Fruit fly (Drosophila melanogaster) whole organism, embryonic: Measurements from ENCODE around the gene CG34180.

ENCODE experiments used
- Abd-B ChIP-seq: fragments of 200-800 bp; sonication (Bioruptor generic); optimal IDR thresholded peaks from 2 replicates; lab custom pipeline; 2018; ENCODE audit warnings: missing biosample characterization, mild to moderate bottlenecking, missing genetic modification characterization, moderate library complexity
- CG1024 ChIP-seq: fragments of 200-800 bp; sonication (Bioruptor generic); IDR thresholded peaks from 2 replicates; pipeline ENCODE4 v1.3.6; 2022; ENCODE audit warnings: missing biosample characterization, missing genetic modification characterization
- CG11247 ChIP-seq: fragments of 200-800 bp; sonication (Bioruptor generic); IDR thresholded peaks from 2 replicates; pipeline ENCODE4 v1.3.6; 2022; ENCODE audit warnings: missing biosample characterization, missing genetic modification characterization
- CG13123 ChIP-seq: fragments of 200-800 bp; sonication (Bioruptor generic); optimal IDR thresholded peaks from 2 replicates; lab custom pipeline; 2016; ENCODE audit warnings: missing biosample characterization, missing genetic modification characterization
- CG14441 ChIP-seq: fragments of 200-800 bp; sonication (Bioruptor generic); IDR thresholded peaks from 2 replicates; pipeline ENCODE4 v1.3.6; 2022; ENCODE audit warnings: missing biosample characterization, missing genetic modification characterization
- CG15479 ChIP-seq: fragments of 200-800 bp; sonication (Bioruptor generic); optimal IDR thresholded peaks from 3 replicates; lab custom pipeline; 2019; ENCODE audit warnings: missing biosample characterization, mild to moderate bottlenecking, missing genetic modification characterization, moderate library complexity
- CG16863 ChIP-seq: fragments of 200-800 bp; sonication (Bioruptor generic); optimal IDR thresholded peaks from 3 replicates; lab custom pipeline; 2016; ENCODE audit warnings: missing biosample characterization, missing genetic modification characterization
- CG17912 ChIP-seq: fragments of 200-800 bp; sonication (Bioruptor generic); optimal IDR thresholded peaks from 2 replicates; lab custom pipeline; 2018; ENCODE audit warnings: missing biosample characterization, mild to moderate bottlenecking, missing genetic modification characterization
- CG18764 ChIP-seq: fragments of 200-800 bp; sonication (Bioruptor generic); optimal IDR thresholded peaks from 3 replicates; lab custom pipeline; 2016; ENCODE audit warnings: missing biosample characterization, missing genetic modification characterization
- CG30403 ChIP-seq: fragments of 200-800 bp; sonication (Bioruptor generic); optimal IDR thresholded peaks from 3 replicates; lab custom pipeline; 2016; ENCODE audit warnings: missing biosample characterization, missing genetic modification characterization
- CG31388 ChIP-seq: fragments of 200-800 bp; sonication (Bioruptor generic); optimal IDR thresholded peaks from 2 replicates; lab custom pipeline; 2016; ENCODE audit warnings: missing biosample characterization, missing genetic modification characterization
- CG32532 ChIP-seq: fragments of 200-800 bp; sonication (Bioruptor generic); IDR thresholded peaks from 2 replicates; pipeline ENCODE4 v1.3.6; 2022; ENCODE audit warnings: missing biosample characterization, missing genetic modification characterization
- CG4617 ChIP-seq: fragments of 200-800 bp; sonication (Bioruptor generic); optimal IDR thresholded peaks from 3 replicates; lab custom pipeline; 2016; ENCODE audit warnings: missing biosample characterization, missing genetic modification characterization, borderline replicate concordance
- CG6175 ChIP-seq: fragments of 200-800 bp; sonication (Bioruptor generic); IDR thresholded peaks from 3 replicates; pipeline ENCODE4 v1.3.6; 2022; ENCODE audit warnings: missing biosample characterization, missing genetic modification characterization
- CG6854 ChIP-seq: fragments of 200-800 bp; sonication (Bioruptor generic); optimal IDR thresholded peaks from 3 replicates; lab custom pipeline; 2017; ENCODE audit warnings: missing biosample characterization, mild to moderate bottlenecking, missing genetic modification characterization
- CG7372 ChIP-seq: fragments of 200-800 bp; sonication (Bioruptor generic); IDR thresholded peaks from 2 replicates; pipeline ENCODE4 v1.3.6; 2022; ENCODE audit warnings: missing biosample characterization, missing genetic modification characterization
- CG7745 ChIP-seq: fragments of 200-800 bp; sonication (Bioruptor generic); optimal IDR thresholded peaks from 2 replicates; lab custom pipeline; 2018; ENCODE audit warnings: missing biosample characterization, mild to moderate bottlenecking, missing genetic modification characterization, moderate library complexity
- CHES-1-like ChIP-seq: fragments of 200-800 bp; sonication (Bioruptor generic); optimal IDR thresholded peaks from 2 replicates; lab custom pipeline; 2016; ENCODE audit warnings: missing biosample characterization, missing genetic modification characterization
- CTCF ChIP-seq: fragments of 200-800 bp; sonication (Bioruptor generic); optimal IDR thresholded peaks from 2 replicates; lab custom pipeline; 2017; ENCODE audit warnings: missing biosample characterization, mild to moderate bottlenecking, missing genetic modification characterization, moderate library complexity
- Dad ChIP-seq: fragments of 200-800 bp; sonication (Bioruptor generic); optimal IDR thresholded peaks from 3 replicates; lab custom pipeline; 2016; ENCODE audit warnings: missing biosample characterization, missing genetic modification characterization
- Dek ChIP-seq: fragments of 200-800 bp; sonication (Bioruptor generic); optimal IDR thresholded peaks from 3 replicates; lab custom pipeline; 2019; ENCODE audit warnings: missing biosample characterization, mild to moderate bottlenecking, missing genetic modification characterization, moderate library complexity
- E2f2 ChIP-seq: fragments of 200-800 bp; sonication (Bioruptor generic); IDR thresholded peaks from 2 replicates; pipeline ENCODE4 v1.3.6; 2022; ENCODE audit warnings: missing biosample characterization, missing genetic modification characterization
- Max ChIP-seq: fragments of 200-800 bp; sonication (Bioruptor generic); optimal IDR thresholded peaks from 2 replicates; lab custom pipeline; 2016; ENCODE audit warnings: missing biosample characterization, mild to moderate bottlenecking, missing genetic modification characterization
- Mes4 ChIP-seq: fragments of 200-800 bp; sonication (Bioruptor generic); optimal IDR thresholded peaks from 2 replicates; lab custom pipeline; 2016; ENCODE audit warnings: missing biosample characterization, missing genetic modification characterization
- Opbp ChIP-seq: fragments of 200-800 bp; sonication (Bioruptor generic); IDR thresholded peaks from 3 replicates; pipeline ENCODE4 v1.3.6; 2022; ENCODE audit warnings: missing biosample characterization, missing genetic modification characterization; ENCODE audit not compliant: partially characterized antibody
- Sin3A ChIP-seq: fragments of >200 bp; optimal IDR thresholded peaks from 2 replicates; lab custom pipeline; 2018
- Spps ChIP-seq: fragments of 200-800 bp; sonication (Bioruptor generic); optimal IDR thresholded peaks from 2 replicates; lab custom pipeline; 2018; ENCODE audit warnings: missing biosample characterization, mild to moderate bottlenecking, missing genetic modification characterization
- ara ChIP-seq: fragments of 200-800 bp; sonication (Bioruptor generic); IDR thresholded peaks from 2 replicates; pipeline ENCODE4 v1.3.6; 2022; ENCODE audit warnings: missing biosample characterization, missing genetic modification characterization
- ash1 ChIP-seq: fragments of 200-800 bp; sonication (Bioruptor generic); optimal IDR thresholded peaks from 2 replicates; lab custom pipeline; 2018; ENCODE audit warnings: missing biosample characterization, mild to moderate bottlenecking, missing genetic modification characterization
- br ChIP-seq: fragments of >200 bp; optimal IDR thresholded peaks from 2 replicates; lab custom pipeline; 2017
- cas ChIP-seq: fragments of 200-800 bp; sonication (Bioruptor generic); IDR thresholded peaks from 2 replicates; pipeline ENCODE4 v1.3.6; 2022; ENCODE audit warnings: missing biosample characterization, missing genetic modification characterization
- chif ChIP-seq, 2 experiments: fragments of 200-800 bp; sonication (Bioruptor generic); optimal IDR thresholded peaks; 3 replicates each; lab custom pipeline; 2016; ENCODE audit warnings: missing biosample characterization in 2 of 2, missing genetic modification characterization in 2 of 2
- chn ChIP-seq: fragments of 200-800 bp; sonication (Bioruptor generic); optimal IDR thresholded peaks from 2 replicates; lab custom pipeline; 2016; ENCODE audit warnings: missing biosample characterization, missing genetic modification characterization
- danr ChIP-seq: fragments of 200-800 bp; sonication (Bioruptor generic); IDR thresholded peaks from 2 replicates; pipeline ENCODE4 v1.3.6; 2022; ENCODE audit warnings: missing biosample characterization, missing genetic modification characterization
- disco-r ChIP-seq: fragments of 200-800 bp; sonication (Bioruptor generic); optimal IDR thresholded peaks from 2 replicates; lab custom pipeline; 2016; ENCODE audit warnings: missing biosample characterization, missing genetic modification characterization
- esg ChIP-seq: fragments of 200-800 bp; sonication (Bioruptor generic); conservative IDR thresholded peaks from 2 replicates; pipeline ENCODE4 v1.3.6; 2022; ENCODE audit warnings: missing biosample characterization, missing genetic modification characterization
- fd64A ChIP-seq: fragments of 200-800 bp; sonication (Bioruptor generic); optimal IDR thresholded peaks from 3 replicates; lab custom pipeline; 2018; ENCODE audit warnings: missing biosample characterization, mild to moderate bottlenecking, missing genetic modification characterization
- grau ChIP-seq: fragments of 200-800 bp; optimal IDR thresholded peaks from 3 replicates; lab custom pipeline; 2019; ENCODE audit warnings: missing biosample characterization, mild to moderate bottlenecking, missing genetic modification characterization, moderate library complexity
- her ChIP-seq: fragments of 200-800 bp; sonication (Bioruptor generic); optimal IDR thresholded peaks from 2 replicates; lab custom pipeline; 2016; ENCODE audit warnings: missing biosample characterization, missing genetic modification characterization
- ind ChIP-seq: fragments of 200-800 bp; sonication (Bioruptor generic); optimal IDR thresholded peaks from 3 replicates; lab custom pipeline; 2016; ENCODE audit warnings: missing biosample characterization, missing genetic modification characterization
- jumu ChIP-seq: fragments of 200-800 bp; sonication (Bioruptor generic); optimal IDR thresholded peaks from 3 replicates; lab custom pipeline; 2016; ENCODE audit warnings: missing biosample characterization, missing genetic modification characterization
- ken ChIP-seq: fragments of 200-800 bp; sonication (Bioruptor generic); IDR thresholded peaks from 3 replicates; pipeline ENCODE4 v1.3.6; 2022; ENCODE audit warnings: missing biosample characterization, missing genetic modification characterization
- lola ChIP-seq, 3 experiments: fragments of >200 bp in 2 of 3; fragments of 200-800 bp in 1 of 3; sonication (Bioruptor generic) in 1 of 3; optimal IDR thresholded peaks; 2 replicates each; lab custom pipeline; 2017 to 2019; ENCODE audit warnings: missing biosample characterization in 3 of 3, missing genetic modification characterization in 3 of 3, mild to moderate bottlenecking in 1 of 3, moderate library complexity in 1 of 3
- nerfin-2 ChIP-seq: fragments of 200-800 bp; sonication (Bioruptor generic); IDR thresholded peaks from 2 replicates; pipeline ENCODE4 v1.3.6; 2022; ENCODE audit warnings: missing biosample characterization, missing genetic modification characterization; ENCODE audit not compliant: partially characterized antibody
- onecut ChIP-seq: fragments of 200-800 bp; sonication (Bioruptor generic); IDR thresholded peaks from 2 replicates; pipeline ENCODE4 v1.3.6; 2022; ENCODE audit warnings: missing biosample characterization, missing genetic modification characterization
- otp ChIP-seq: fragments of 200-800 bp; sonication (Bioruptor generic); IDR thresholded peaks from 3 replicates; pipeline ENCODE4, ENCODE4 v1.3.6; 2022; ENCODE audit warnings: missing biosample characterization, missing genetic modification characterization
- pfk ChIP-seq: fragments of 200-800 bp; sonication (Bioruptor generic); optimal IDR thresholded peaks from 2 replicates; lab custom pipeline; 2018; ENCODE audit warnings: missing biosample characterization, mild to moderate bottlenecking, missing genetic modification characterization, moderate library complexity
- salm ChIP-seq: fragments of 200-800 bp; sonication (Bioruptor generic); optimal IDR thresholded peaks from 2 replicates; lab custom pipeline; 2018; ENCODE audit warnings: missing biosample characterization, mild to moderate bottlenecking, missing genetic modification characterization
- ssp ChIP-seq: fragments of 200-800 bp; sonication (Bioruptor generic); IDR thresholded peaks from 2 replicates; pipeline ENCODE4 v1.3.6; 2022; ENCODE audit warnings: missing biosample characterization, missing genetic modification characterization
- wor ChIP-seq: fragments of 200-800 bp; sonication (Bioruptor generic); IDR thresholded peaks from 2 replicates; pipeline ENCODE4 v1.3.6; 2022; ENCODE audit warnings: missing biosample characterization, missing genetic modification characterization

CG34180 gene

DNA sequence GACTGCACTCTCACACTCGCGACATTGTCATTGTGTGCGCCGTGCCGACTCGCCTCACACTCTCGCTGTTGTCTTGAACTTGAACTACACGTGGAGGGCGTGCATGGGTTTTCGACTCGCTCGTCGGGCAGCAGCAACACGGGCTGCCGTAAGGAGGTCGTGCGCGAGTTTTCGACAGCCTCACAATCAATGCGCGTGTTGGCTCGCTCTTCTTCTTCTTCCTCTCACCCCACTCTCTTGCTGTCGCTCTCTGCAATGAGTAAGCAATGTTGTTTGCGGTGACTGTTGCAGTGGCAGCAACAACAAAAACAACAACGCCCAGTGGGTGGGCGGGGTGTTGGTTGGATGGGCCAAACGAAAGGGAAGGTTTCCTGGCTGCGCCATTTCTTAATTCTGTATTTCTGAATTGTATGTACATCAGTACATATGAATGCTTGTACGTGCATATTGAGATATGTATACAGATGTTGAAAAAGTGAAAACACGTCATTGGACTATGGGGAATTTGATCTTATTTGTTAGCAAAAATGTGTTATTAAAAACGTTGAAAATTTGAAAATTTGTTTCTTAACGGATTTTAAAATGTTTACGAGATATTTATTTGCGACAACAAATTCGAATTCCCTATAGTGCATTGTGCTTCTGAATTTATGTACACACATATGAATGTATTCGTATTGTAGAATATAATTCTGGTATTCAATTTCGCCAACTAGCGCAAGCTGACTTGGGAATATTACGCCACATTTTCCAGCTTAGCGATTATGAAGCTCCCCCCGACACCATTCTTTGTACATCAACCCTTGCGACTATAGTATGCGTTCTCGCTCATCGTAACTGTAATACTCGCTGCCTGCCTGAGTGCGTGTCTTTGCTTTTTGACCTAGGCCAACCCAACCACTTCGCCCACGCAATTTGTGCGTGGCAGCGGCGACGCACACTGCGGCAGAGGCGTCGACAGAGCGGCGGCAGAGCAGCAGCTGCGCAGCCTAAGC is 28.4 kb downstream of the CG34180 start (continued):
- peak in 1 of 2 experiments; percentile 10 for TF ChIP-seq chif (GFP tag; optimal IDR thresholded peaks at IDR 0.05; lab: Kevin White, UChicago)
- TF ChIP-seq CTCF (GFP tag; lab: Kevin White, UChicago), result no peak
- TF ChIP-seq Sin3A, result no peak
- no peak for TF ChIP-seq esg (GFP tag; lab: Robert Waterston, UW)
- no peak; the same call in 2 of the 3 replicates for TF ChIP-seq otp (GFP tag; lab: Robert Waterston, UW)
- TF ChIP-seq CHES-1-like (GFP tag; lab: Kevin White, UChicago), result no peak
- peak; percentile 51; the same call in 1 of the 2 replicates for TF ChIP-seq nerfin-2 (GFP tag; lab: Robert Waterston, UW)
- no peak for TF ChIP-seq CG1024 (GFP tag; lab: Robert Waterston, UW)
- no peak for TF ChIP-seq jumu (GFP tag; lab: Kevin White, UChicago)
- no peak for TF ChIP-seq Mes4 (GFP tag; lab: Kevin White, UChicago)
- TF ChIP-seq ind (GFP tag; lab: Kevin White, UChicago), result no peak
- peak; percentile 82 for TF ChIP-seq Opbp
- TF ChIP-seq CG14441 (GFP tag; lab: Robert Waterston, UW), result no peak
- no peak for TF ChIP-seq br (lab: Kevin White, UChicago)
- no peak for TF ChIP-seq Spps (tag; lab: Kevin White, UChicago)
- TF ChIP-seq CG32532 (GFP tag; lab: Robert Waterston, UW), result peak; percentile 41; the same call in 1 of the 2 replicates
- TF ChIP-seq CG17912 (GFP tag; lab: Kevin White, UChicago), result peak; percentile 43
- peak; percentile 100 for TF ChIP-seq CG15479 (GFP tag; lab: Kevin White, UChicago)
- no peak for TF ChIP-seq CG11247 (GFP tag; lab: Robert Waterston, UW)
- TF ChIP-seq her (GFP tag; lab: Kevin White, UChicago), result peak; percentile 43
- peak; percentile 81 for TF ChIP-seq Max
- TF ChIP-seq Abd-B (GFP tag; lab: Kevin White, UChicago), result no peak
- TF ChIP-seq CG30403 (GFP tag; lab: Kevin White, UChicago), result peak; percentile 6
- peak; percentile 5 for TF ChIP-seq Dek (tag; lab: Kevin White, UChicago)
- no peak for TF ChIP-seq CG16863
- TF ChIP-seq CG4617, result no peak
- TF ChIP-seq ken, result peak; percentile 46; the same call in 1 of the 3 replicates
- peak; percentile 57 for TF ChIP-seq ara (GFP tag; lab: Robert Waterston, UW)
- no peak for TF ChIP-seq cas (GFP tag; lab: Robert Waterston, UW)
- no peak for TF ChIP-seq salm
- peak; percentile 2 for TF ChIP-seq fd64A (GFP tag; lab: Kevin White, UChicago)
- TF ChIP-seq lola (GFP tag; optimal IDR thresholded peaks at IDR 0.05; lab: Kevin White, UChicago), result peak in 1 of 3 experiments; percentile 2
- peak; percentile 38 for TF ChIP-seq pfk (GFP tag; lab: Kevin White, UChicago)
- peak; percentile 90 for TF ChIP-seq onecut (GFP tag; lab: Robert Waterston, UW)
- no peak for TF ChIP-seq CG6854 (GFP tag; lab: Kevin White, UChicago)
- TF ChIP-seq CG7745 (tag; lab: Kevin White, UChicago), result peak; percentile 52
- peak; percentile 72; the same call in 1 of the 3 replicates for TF ChIP-seq CG6175
- no peak for TF ChIP-seq disco-r (GFP tag; lab: Kevin White, UChicago)
- TF ChIP-seq ssp (GFP tag; lab: Robert Waterston, UW), result no peak
- TF ChIP-seq CG7372 (GFP tag; lab: Robert Waterston, UW), result no peak
- no peak for TF ChIP-seq E2f2 (GFP tag; lab: Robert Waterston, UW)
- no peak for TF ChIP-seq CG13123 (GFP tag; lab: Kevin White, UChicago)
- TF ChIP-seq CG31388 (GFP tag; lab: Kevin White, UChicago), result no peak
- no peak for TF ChIP-seq wor (GFP tag; lab: Robert Waterston, UW)
- peak; percentile 58 for TF ChIP-seq ash1 (GFP tag; lab: Kevin White, UChicago)
- TF ChIP-seq CG18764 (GFP tag; lab: Kevin White, UChicago), result no peak
- peak; percentile 52 for TF ChIP-seq chn (GFP tag; lab: Kevin White, UChicago)
- no peak for TF ChIP-seq danr
- no peak for TF ChIP-seq Dad (GFP tag; lab: Kevin White, UChicago)
- TF ChIP-seq grau (tag; lab: Kevin White, UChicago), result peak; percentile 54
